Fruit fly (Drosophila melanogaster): ENCODE data around the gene CG15760.
A peak's percentile ranks its signal among the peaks of the same experiment; 100 is the strongest.

Gene CG15760

DNA sequence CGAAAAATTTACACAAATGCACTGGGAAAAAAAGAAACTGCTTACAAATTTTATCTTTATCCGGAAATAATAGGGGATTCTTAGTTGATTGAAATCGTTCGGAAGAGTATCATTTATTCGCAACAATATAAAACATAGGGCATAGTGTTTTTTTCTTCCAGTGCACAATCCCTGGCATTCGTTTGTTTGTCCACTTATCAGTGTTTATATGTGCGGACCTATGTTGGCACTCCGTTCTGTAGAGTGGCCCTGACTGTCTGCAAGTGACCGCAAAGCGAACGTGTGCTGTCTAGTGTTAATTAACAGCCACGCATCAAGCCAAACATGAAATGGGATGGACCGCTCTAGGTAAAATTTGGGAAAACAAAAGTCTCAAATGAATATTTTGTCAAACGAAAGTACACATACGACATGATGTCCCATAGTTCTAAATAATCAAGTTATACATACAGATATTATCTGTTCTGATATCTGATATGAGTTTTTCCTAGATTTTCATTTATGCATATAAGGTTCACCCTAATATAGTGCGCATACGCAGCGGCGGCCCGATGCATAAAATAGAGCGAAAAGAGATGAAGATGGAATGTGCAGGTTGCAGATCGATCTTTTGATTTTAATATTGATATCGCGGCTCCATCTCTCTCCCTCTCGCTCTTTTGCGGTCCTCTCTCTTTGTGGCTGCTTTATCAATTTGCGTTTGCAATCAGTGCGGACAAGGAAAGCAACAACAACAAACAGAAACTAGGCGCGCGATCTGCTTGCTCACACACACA lies 28.2 kb upstream of the CG15760 start (continued):
- TF ChIP-seq cad (GFP tag; optimal IDR thresholded peaks at IDR 0.05) (no peak), Myb (GFP tag; optimal IDR thresholded peaks at IDR 0.05) (peak; percentile 88), Bdp1 (GFP tag; optimal IDR thresholded peaks at IDR 0.05) (peak; percentile 87), Sox102F (GFP tag; optimal IDR thresholded peaks at IDR 0.05) (peak; percentile 95), tio (GFP tag; optimal IDR thresholded peaks at IDR 0.05) (peak; percentile 95), ranshi (GFP tag; IDR thresholded peaks at IDR 0.05) (peak; percentile 89), sna (GFP tag; IDR thresholded peaks at IDR 0.05; ENCODE audit: partially characterized antibody) (no peak), Dad (GFP tag; optimal IDR thresholded peaks at IDR 0.05) (peak; percentile 91), ewg (GFP tag; optimal IDR thresholded peaks at IDR 0.05) (peak; percentile 84), dmrt99B (tag; optimal IDR thresholded peaks at IDR 0.05) (peak; percentile 94), tll (GFP tag; optimal IDR thresholded peaks at IDR 0.05) (no peak), gsb-n (tag; optimal IDR thresholded peaks at IDR 0.05) (peak; percentile 69), NC2α (GFP tag; optimal IDR thresholded peaks at IDR 0.05) (peak; percentile 72), chm (GFP tag; IDR thresholded peaks at IDR 0.05) (peak; percentile 78), Awh (GFP tag; IDR thresholded peaks at IDR 0.05) (peak; percentile 91), Hey (tag; optimal IDR thresholded peaks at IDR 0.05) (peak; percentile 92), ara (GFP tag; IDR thresholded peaks at IDR 0.05) (peak; percentile 87), twi (tag; optimal IDR thresholded peaks at IDR 0.05) (peak; percentile 73), bab2 (GFP tag; optimal IDR thresholded peaks at IDR 0.05) (peak; percentile 96), Optix (GFP tag; IDR thresholded peaks at IDR 0.05) (peak; percentile 88), CG30020 (tag; optimal IDR thresholded peaks at IDR 0.05) (peak; percentile 56), Lpt (GFP tag; optimal IDR thresholded peaks at IDR 0.05) (no peak), fd102C (GFP tag; optimal IDR thresholded peaks at IDR 0.05) (peak; percentile 58), CG1792 (GFP tag; optimal IDR thresholded peaks at IDR 0.05) (peak; percentile 92), Dbx (GFP tag; IDR thresholded peaks at IDR 0.05) (peak; percentile 95), CG2129 (GFP tag; IDR thresholded peaks at IDR 0.05; ENCODE audit: partially characterized antibody) (no peak), dimm (GFP tag; IDR thresholded peaks at IDR 0.05) (peak; percentile 68), grn (GFP tag; optimal IDR thresholded peaks at IDR 0.05) (peak; percentile 94), kay (GFP tag; optimal IDR thresholded peaks at IDR 0.05) (peak; percentile 89), klu (GFP tag; IDR thresholded peaks at IDR 0.05) (peak; percentile 87), CG12391 (tag; optimal IDR thresholded peaks at IDR 0.05) (peak; percentile 92), Ravus (GFP tag; IDR thresholded peaks at IDR 0.05) (peak; percentile 78), bcd (GFP tag; optimal IDR thresholded peaks at IDR 0.05) (peak; percentile 92), zen2 (GFP tag; IDR thresholded peaks at IDR 0.05; ENCODE audit: partially characterized antibody) (no peak), so (GFP tag; IDR thresholded peaks at IDR 0.05) (peak; percentile 95), CG10979 (tag; optimal IDR thresholded peaks at IDR 0.05) (peak; percentile 89), Aef1 (GFP tag; IDR thresholded peaks at IDR 0.05) (peak; percentile 91), Ets65A (GFP tag) (peak; percentile 99), danr (GFP tag; IDR thresholded peaks at IDR 0.05) (peak; percentile 88), bigmax (GFP tag; optimal IDR thresholded peaks at IDR 0.05) (no peak), yki (optimal IDR thresholded peaks at IDR 0.05) (no peak), toy (GFP tag; IDR thresholded peaks at IDR 0.05) (peak; percentile 84), CG4820 (GFP tag; optimal IDR thresholded peaks at IDR 0.05) (peak; percentile 93), br (optimal IDR thresholded peaks at IDR 0.05) (no peak), Hr51 (GFP tag; optimal IDR thresholded peaks at IDR 0.05) (peak; percentile 93), trh (GFP tag; optimal IDR thresholded peaks at IDR 0.05) (peak; percentile 88), pita (GFP tag; optimal IDR thresholded peaks at IDR 0.05) (no peak), CG17912 (GFP tag; optimal IDR thresholded peaks at IDR 0.05) (peak; percentile 12), CG13624 (GFP tag; optimal IDR thresholded peaks at IDR 0.05) (peak; percentile 97), scrt (GFP tag; optimal IDR thresholded peaks at IDR 0.05) (peak; percentile 88), CG8944 (GFP tag; optimal IDR thresholded peaks at IDR 0.05) (peak; percentile 96)
